Worm (Caenorhabditis elegans) whole organism, young adult: ENCODE measurements around the gene pals-37.
A peak's percentile ranks its signal among the peaks of the same experiment; 100 is the strongest.

ENCODE experiments used
- B0261.1 ChIP-seq: sonication (generic microtip); optimal IDR thresholded peaks from 2 replicates; lab custom pipeline; 2016; ENCODE audit warnings: mild to moderate bottlenecking, missing genetic modification characterization, moderate library complexity, missing compliant biosample characterization
- Y67H2A.10 ChIP-seq: fragments of 200-800 bp; sonication (Bioruptor generic); conservative IDR thresholded peaks from 2 replicates; pipeline ENCODE4 v1.3.6; 2022; ENCODE audit warnings: missing genetic modification reagents, missing genetic modification characterization, missing compliant biosample characterization
- ccch-3 ChIP-seq: fragments of 200-800 bp; sonication (Bioruptor generic); optimal IDR thresholded peaks from 2 replicates; lab custom pipeline; 2018; ENCODE audit warnings: mild to moderate bottlenecking, missing genetic modification characterization, missing compliant biosample characterization
- ets-4 ChIP-seq: fragments of 200-800 bp; sonication (Bioruptor generic); optimal IDR thresholded peaks from 2 replicates; lab custom pipeline; 2018; ENCODE audit warnings: mild to moderate bottlenecking, missing genetic modification characterization, missing compliant biosample characterization
- madf-8 ChIP-seq: fragments of 200-800 bp; sonication (Bioruptor generic); conservative IDR thresholded peaks from 2 replicates; pipeline ENCODE4 v1.3.6; 2022; ENCODE audit warnings: missing genetic modification reagents, missing genetic modification characterization, missing compliant biosample characterization
- snpc-4 ChIP-seq, 5 experiments: fragments of 150-350 bp in 1 of 5; sonication (generic microtip) in 4 of 5; optimal IDR thresholded peaks; 2 replicates each; lab custom pipeline; 2014 to 2018; ENCODE audit warnings: missing genetic modification characterization in 5 of 5, missing biosample characterization in 3 of 5, antibody characterized with exemption in 2 of 5, mild to moderate bottlenecking in 2 of 5, missing compliant biosample characterization in 2 of 5, missing genotype in 2 of 5, moderate library complexity in 2 of 5, missing genetic modification reagents in 1 of 5

DNA sequence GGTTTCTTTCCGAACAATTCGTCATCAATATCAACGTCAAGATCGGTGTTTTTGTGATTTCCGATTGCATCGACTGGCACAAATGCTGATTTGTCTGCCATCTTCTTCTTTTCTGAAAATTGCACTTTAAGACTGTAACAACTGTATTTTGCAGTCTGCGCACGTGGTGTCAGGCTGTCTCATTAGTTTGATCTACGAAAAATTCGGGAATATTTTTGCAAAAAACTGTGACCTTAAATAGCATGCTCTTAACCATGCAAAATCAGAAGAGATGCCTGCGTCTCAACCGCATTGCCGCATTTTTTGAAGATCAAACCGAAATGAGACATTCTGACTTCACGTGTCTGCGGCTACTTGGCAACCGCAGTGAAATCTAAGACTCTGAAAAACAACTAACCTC is 39.9 kb downstream of the pals-37 start, which contains the start of gene K01D12.7:
- TF ChIP-seq ets-4 (GFP tag; lab: Kevin White, UChicago), result no peak
- 0 out of 2 replicates have a peak, but pooled peaks have one; percentile 7 for TF ChIP-seq madf-8 (GFP tag; lab: Robert Waterston, UW)
- TF ChIP-seq snpc-4 (GFP tag; optimal IDR thresholded peaks at IDR 0.05; lab: Kevin White, UChicago), result no peak
- TF ChIP-seq snpc-4 (tag; optimal IDR thresholded peaks at IDR 0.05; lab: Kevin White, UChicago), result no peak
- TF ChIP-seq ccch-3 (GFP tag; lab: Kevin White, UChicago), result no peak
- TF ChIP-seq Y67H2A.10 (GFP tag; lab: Robert Waterston, UW), result no peak
- TF ChIP-seq B0261.1, result no peak
